Fruit fly (Drosophila melanogaster): ENCODE results near the gene CG44153.
A peak's percentile ranks its signal among the peaks of the same experiment; 100 is the strongest.

Gene CG44153

DNA sequence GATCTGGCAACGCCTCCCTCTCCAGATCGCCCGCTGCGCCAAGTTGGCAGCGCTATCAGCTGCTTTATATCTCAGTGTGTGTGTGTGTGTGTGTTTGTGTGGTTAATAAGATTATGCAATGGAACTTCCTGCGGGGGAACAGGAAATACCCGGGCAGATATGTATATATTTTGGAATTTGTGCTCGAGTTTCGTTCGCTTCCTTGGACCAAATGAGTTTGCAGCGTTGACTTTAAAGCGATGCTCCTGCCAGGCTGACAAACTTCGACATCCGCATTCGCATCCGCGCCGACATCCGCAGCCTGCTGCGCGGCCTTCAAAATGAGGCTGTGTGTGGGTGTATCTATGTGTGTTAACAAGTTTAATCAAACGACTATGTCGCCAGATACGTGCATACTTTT is 36.7 kb downstream of the CG44153 start (continued):
- no peak for TF ChIP-seq CG4404 (GFP tag; IDR thresholded peaks at IDR 0.05)
- no peak for TF ChIP-seq CG9876 (GFP tag; optimal IDR thresholded peaks at IDR 0.05)
- no peak for TF ChIP-seq inv (GFP tag; IDR thresholded peaks at IDR 0.05; ENCODE audit: partially characterized antibody)
- TF ChIP-seq CG2678 (tag; optimal IDR thresholded peaks at IDR 0.05): peak; percentile 62
- peak in 1 of 2 experiments; percentile 99 for TF ChIP-seq Pdp1 (GFP tag; optimal IDR thresholded peaks at IDR 0.05)
- no peak for TF ChIP-seq sd (tag; optimal IDR thresholded peaks at IDR 0.05)
- TF ChIP-seq Fer3 (tag; optimal IDR thresholded peaks at IDR 0.05): peak; percentile 58
- no peak for TF ChIP-seq CG17802 (tag; optimal IDR thresholded peaks at IDR 0.05)
- no peak for TF ChIP-seq h (optimal IDR thresholded peaks at IDR 0.05)
- peak; percentile 14 for TF ChIP-seq CG33213 (GFP tag; optimal IDR thresholded peaks at IDR 0.05)
- TF ChIP-seq pita (GFP tag; optimal IDR thresholded peaks at IDR 0.05): no peak
- TF ChIP-seq CG2202 (tag; optimal IDR thresholded peaks at IDR 0.05): no peak
- peak; percentile 63 for TF ChIP-seq CG8478 (optimal IDR thresholded peaks at IDR 0.05)
- peak; percentile 44 for TF ChIP-seq CG7271 (tag; optimal IDR thresholded peaks at IDR 0.05)
- no peak for TF ChIP-seq Dip3 (GFP tag; optimal IDR thresholded peaks at IDR 0.05)
- peak; percentile 53 for TF ChIP-seq CG13775 (GFP tag; optimal IDR thresholded peaks at IDR 0.05)
- peak; percentile 38; the same call in 1 of the 3 replicates for TF ChIP-seq CG17361 (GFP tag; IDR thresholded peaks at IDR 0.05)
- TF ChIP-seq bsh (GFP tag; optimal IDR thresholded peaks at IDR 0.05): no peak
- TF ChIP-seq gce (GFP tag; IDR thresholded peaks at IDR 0.05): no peak; the same call in 2 of the 3 replicates
- TF ChIP-seq Hr39 (optimal IDR thresholded peaks at IDR 0.05): no peak
- TF ChIP-seq ttk (GFP tag; IDR thresholded peaks at IDR 0.05): no peak
- TF ChIP-seq pb (GFP tag; optimal IDR thresholded peaks at IDR 0.05): peak; percentile 32
- no peak for TF ChIP-seq mam (GFP tag; optimal IDR thresholded peaks at IDR 0.05)
- no peak for TF ChIP-seq CG8388 (GFP tag; optimal IDR thresholded peaks at IDR 0.05)
- no peak for TF ChIP-seq Dref (GFP tag; IDR thresholded peaks at IDR 0.05)
- peak; percentile 38 for TF ChIP-seq Ptx1 (GFP tag; IDR thresholded peaks at IDR 0.05)
- TF ChIP-seq Oaz (GFP tag; IDR thresholded peaks at IDR 0.05): no peak
- TF ChIP-seq CG1792 (GFP tag; optimal IDR thresholded peaks at IDR 0.05): no peak
- TF ChIP-seq CG10543 (GFP tag; optimal IDR thresholded peaks at IDR 0.05): no peak
- no peak for TF ChIP-seq fd102C (GFP tag; optimal IDR thresholded peaks at IDR 0.05)
- no peak for TF ChIP-seq odd (GFP tag; optimal IDR thresholded peaks at IDR 0.05)
- no peak for TF ChIP-seq CG13624 (GFP tag; optimal IDR thresholded peaks at IDR 0.05)
- TF ChIP-seq CG14710 (tag; optimal IDR thresholded peaks at IDR 0.05): peak; percentile 15
- peak; percentile 5 for TF ChIP-seq CG3995 (GFP tag; optimal IDR thresholded peaks at IDR 0.05)
- TF ChIP-seq Asciz (GFP tag; optimal IDR thresholded peaks at IDR 0.05): peak; percentile 58
- TF ChIP-seq Aef1 (GFP tag; IDR thresholded peaks at IDR 0.05): no peak
- TF ChIP-seq ham (GFP tag; IDR thresholded peaks at IDR 0.05): no peak
- TF ChIP-seq gcm (GFP tag; optimal IDR thresholded peaks at IDR 0.05): no peak
- no peak for TF ChIP-seq CG12236 (GFP tag; optimal IDR thresholded peaks at IDR 0.05)
- peak; percentile 23 for TF ChIP-seq CG8281 (tag; optimal IDR thresholded peaks at IDR 0.05)
- peak in 1 of 2 experiments; percentile 57 for TF ChIP-seq Hr51 (GFP tag; optimal IDR thresholded peaks at IDR 0.05)
- no peak for TF ChIP-seq CG8924 (tag; optimal IDR thresholded peaks at IDR 0.05)
- no peak for TF ChIP-seq CG4617 (GFP tag; optimal IDR thresholded peaks at IDR 0.05; ENCODE audit: borderline replicate concordance)
- TF ChIP-seq CG16779 (GFP tag; IDR thresholded peaks at IDR 0.05): no peak
- no peak for TF ChIP-seq zf30C (GFP tag; optimal IDR thresholded peaks at IDR 0.05)
- TF ChIP-seq Six4 (GFP tag; optimal IDR thresholded peaks at IDR 0.05): no peak
- TF ChIP-seq sisA (GFP tag; IDR thresholded peaks at IDR 0.05): no peak
- TF ChIP-seq sqz (GFP tag; optimal IDR thresholded peaks at IDR 0.05): peak; percentile 34
- TF ChIP-seq CG32532 (GFP tag; IDR thresholded peaks at IDR 0.05): peak; percentile 55
- no peak for TF ChIP-seq CHES-1-like (GFP tag; optimal IDR thresholded peaks at IDR 0.05)
- no peak for TF ChIP-seq pan (optimal IDR thresholded peaks at IDR 0.05)
- no peak for TF ChIP-seq pan (GFP tag; optimal IDR thresholded peaks at IDR 0.05 in 1 of 2, IDR thresholded peaks at IDR 0.05 in 1 of 2)

Data from whole organism, embryonic.